Worm (Caenorhabditis elegans) whole organism, dauer: ENCODE data around the gene ptc-1.

Experiments used
- unc-62 ChIP-seq: sonication (generic microtip); optimal IDR thresholded peaks from 2 replicates; lab custom pipeline; 2017; ENCODE audit warnings: missing biosample characterization, missing genetic modification reagents, missing genetic modification characterization

The ptc-1 gene

ce11 chrII:7870632-7871031 lies 22.4 kb upstream of the ptc-1 start:
- no peak for TF ChIP-seq unc-62 (GFP tag; lab: Kevin White, UChicago)

- TF ChIP-seq unc-62 (GFP tag; lab: Kevin White, UChicago), result no peak
These were observed 19.1 kb upstream of the ptc-1 start, which contains the start of gene T01H3.3 for ce11 chrII:7873843-7874372. T01H3.3 (minus strand) TSS chrII:7873893.

DNA sequence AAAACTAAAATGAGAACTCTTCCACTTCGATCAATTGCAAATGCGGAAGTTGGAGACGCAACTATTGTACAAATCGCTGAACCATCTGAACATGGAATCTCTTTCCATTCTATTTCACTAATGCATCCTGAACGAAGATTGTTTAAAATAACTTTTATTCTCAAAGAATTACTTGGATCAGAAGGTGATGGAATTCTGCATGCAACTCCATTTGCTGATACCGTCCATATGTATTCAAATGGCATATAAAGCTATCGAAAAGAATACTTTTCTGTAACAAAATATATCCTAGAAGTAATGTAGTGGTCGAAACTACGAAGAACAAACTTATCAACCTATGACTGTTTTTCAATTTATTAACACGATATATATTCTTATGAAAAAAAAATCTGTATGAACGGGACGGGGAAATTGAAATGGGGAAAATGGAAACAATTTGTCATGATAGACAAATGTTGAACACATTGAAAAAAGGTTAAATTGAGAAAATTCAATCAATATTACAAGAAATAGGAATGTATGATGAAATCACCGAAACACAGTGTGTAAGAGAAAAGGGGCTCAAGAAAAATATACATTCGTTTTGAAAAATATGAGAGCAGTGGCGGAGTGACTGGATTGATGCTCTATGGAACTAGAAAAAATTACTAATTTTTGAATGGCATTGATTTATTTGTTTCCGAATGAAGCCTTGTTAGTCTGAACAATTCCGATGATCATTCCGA lies 15.1 kb upstream of the ptc-1 start, which contains the start of gene T01H3.2:
T01H3.2 (minus strand) TSS at position 251 of the 725 bp plus-strand sequence.
- TF ChIP-seq unc-62 (GFP tag; lab: Kevin White, UChicago), result no peak

ce11 chrII:7879266-7879718 lies 13.7 kb upstream of the ptc-1 start, which contains the start of the genes vha-4 and T01H3.5:
vha-4 (minus strand) TSS chrII:7879316.
T01H3.5 (plus strand) TSS chrII:7879616.
- TF ChIP-seq unc-62 (GFP tag; lab: Kevin White, UChicago), result no peak

- no peak for TF ChIP-seq unc-62 (GFP tag; lab: Kevin White, UChicago)
These were observed 12.6 kb upstream of the ptc-1 start, which contains the start of gene perm-1 for ce11 chrII:7880373-7880862. perm-1 (plus strand) TSS chrII:7880812.

DNA sequence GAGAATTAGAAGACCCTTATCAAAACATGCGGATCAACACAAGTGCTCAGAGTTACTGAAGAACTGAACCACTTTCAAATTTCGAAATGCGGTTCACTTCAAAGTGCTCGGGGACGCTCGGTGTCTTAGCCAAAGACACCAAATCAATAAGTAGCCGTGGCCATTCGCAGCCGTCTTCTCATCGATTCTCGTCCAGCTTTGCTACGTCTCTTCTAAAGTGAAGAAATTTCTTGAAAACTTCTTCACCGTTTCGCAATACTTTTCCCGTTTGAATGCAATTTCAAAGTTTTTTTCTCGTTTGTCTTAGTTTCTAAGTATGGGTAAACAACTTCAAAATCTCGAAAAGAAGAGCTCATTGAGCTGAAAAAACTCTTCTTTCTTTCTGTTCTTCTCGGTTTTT lies 8.1 kb upstream of the ptc-1 start:
- no peak for TF ChIP-seq unc-62 (GFP tag; lab: Kevin White, UChicago)

DNA sequence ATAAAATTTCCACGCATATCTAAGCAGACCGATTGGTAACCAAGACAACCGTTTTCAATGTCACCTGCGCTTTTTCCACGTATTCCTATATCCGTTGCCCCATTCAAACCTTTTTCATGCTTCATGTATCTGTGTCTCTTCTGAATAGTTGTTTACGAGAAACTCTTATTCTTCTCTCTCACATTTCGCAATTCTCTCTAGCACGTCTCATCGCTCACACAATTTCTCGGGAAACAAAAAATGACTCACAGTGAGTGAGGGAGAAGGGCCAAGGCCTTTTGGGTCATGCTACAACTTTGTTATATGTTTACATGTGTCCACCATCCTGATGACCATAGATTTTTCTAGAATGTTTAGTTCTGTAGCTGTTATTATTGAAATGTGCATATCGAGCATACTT lies 5.7 kb upstream of the ptc-1 start:
- no peak for TF ChIP-seq unc-62 (GFP tag; lab: Kevin White, UChicago)

ce11 chrII:7888759-7889158 lies 4.3 kb upstream of the ptc-1 start:
- no peak for TF ChIP-seq unc-62 (GFP tag; lab: Kevin White, UChicago)

DNA sequence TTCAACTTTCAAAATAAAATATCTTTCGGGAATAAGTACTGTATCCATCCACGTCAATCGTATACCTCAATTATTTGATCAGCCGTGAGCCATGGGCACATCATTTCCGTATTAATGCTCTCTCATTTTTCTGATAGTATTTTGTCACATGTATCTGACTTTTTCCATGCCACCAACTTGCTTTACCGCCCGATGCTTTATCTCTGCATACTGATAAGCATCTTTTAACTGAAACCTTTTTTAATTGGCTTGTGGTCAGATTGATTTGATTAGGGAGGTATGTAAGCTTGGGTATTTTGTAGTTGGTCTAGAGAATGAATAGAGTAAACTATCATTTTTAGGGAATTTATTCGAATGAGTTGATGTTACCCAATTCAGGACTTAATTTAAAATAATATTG lies 3.7 kb upstream of the ptc-1 start:
- TF ChIP-seq unc-62 (GFP tag; lab: Kevin White, UChicago), result no peak

- TF ChIP-seq unc-62 (GFP tag; lab: Kevin White, UChicago), result no peak
These were observed 980 bp upstream of the ptc-1 start for ce11 chrII:7891869-7892615.

DNA sequence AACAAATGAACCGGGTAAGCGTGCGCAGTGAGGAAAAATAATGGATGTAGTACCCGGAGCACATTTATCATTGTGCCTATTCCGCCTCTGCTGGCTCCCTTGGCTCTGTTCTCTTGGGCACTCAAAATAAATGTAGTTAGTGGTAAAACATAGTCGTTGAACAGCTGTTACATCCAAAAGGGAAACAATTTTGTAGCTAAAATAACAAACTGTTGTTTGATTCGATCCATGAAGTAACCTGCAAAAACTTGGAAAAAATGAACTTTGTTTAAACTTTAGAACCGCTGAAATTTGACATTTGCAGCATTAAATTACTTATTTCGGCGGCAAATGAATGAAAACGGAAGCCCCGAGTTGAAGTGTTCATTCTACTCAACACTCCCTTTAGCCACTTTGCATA lies 626 bp downstream of the ptc-1 start:
- no peak for TF ChIP-seq unc-62 (GFP tag; lab: Kevin White, UChicago)

- no peak for TF ChIP-seq unc-62 (GFP tag; lab: Kevin White, UChicago)
These were observed 2.2 kb downstream of the ptc-1 start for ce11 chrII:7895190-7895589.

- no peak for TF ChIP-seq unc-62 (GFP tag; lab: Kevin White, UChicago)
These were observed 7.2 kb downstream of the ptc-1 start, which contains the start of gene rev-1 for ce11 chrII:7900190-7900672. rev-1 (plus strand) TSS chrII:7900622.

DNA sequence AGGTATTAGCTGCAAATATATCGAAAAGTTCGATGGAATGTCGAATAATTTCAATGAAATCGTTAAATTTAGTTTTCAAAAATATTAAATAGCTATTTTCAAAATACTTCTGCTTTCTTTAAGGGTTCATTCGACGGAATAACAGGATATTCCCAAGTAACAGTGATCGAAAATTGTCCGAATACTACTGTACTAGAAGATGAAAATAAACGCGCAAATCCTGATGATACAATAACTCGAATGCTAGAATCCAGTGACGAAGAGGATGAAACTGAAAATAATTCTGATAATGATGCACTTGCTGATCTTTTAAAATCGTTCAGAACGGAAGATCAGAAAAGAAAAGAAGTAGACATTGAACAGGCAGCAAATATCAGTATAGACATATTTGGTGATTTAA lies 7.7 kb downstream of the ptc-1 start:
- TF ChIP-seq unc-62 (GFP tag; lab: Kevin White, UChicago), result no peak

ce11 chrII:7901990-7902389 lies 9.0 kb downstream of the ptc-1 start:
- no peak for TF ChIP-seq unc-62 (GFP tag; lab: Kevin White, UChicago)

- no peak for TF ChIP-seq unc-62 (GFP tag; lab: Kevin White, UChicago)
These were observed 14.5 kb downstream of the ptc-1 start, which contains the start of gene best-23 for ce11 chrII:7907539-7907997. best-23 (minus strand) TSS chrII:7907589.
